Fruit fly (Drosophila melanogaster): ENCODE data around the gene CG3168.

CG3168 gene

dm6 chrX:6730600-6731259, 9.1 kb downstream of the CG3168 start:
- TF ChIP-seq kay (GFP tag; ENCODE audit: borderline replicate concordance) = peak; percentile 26
- TF ChIP-seq CG11617 (GFP tag; optimal IDR thresholded peaks at IDR 0.05) = no peak

DNA sequence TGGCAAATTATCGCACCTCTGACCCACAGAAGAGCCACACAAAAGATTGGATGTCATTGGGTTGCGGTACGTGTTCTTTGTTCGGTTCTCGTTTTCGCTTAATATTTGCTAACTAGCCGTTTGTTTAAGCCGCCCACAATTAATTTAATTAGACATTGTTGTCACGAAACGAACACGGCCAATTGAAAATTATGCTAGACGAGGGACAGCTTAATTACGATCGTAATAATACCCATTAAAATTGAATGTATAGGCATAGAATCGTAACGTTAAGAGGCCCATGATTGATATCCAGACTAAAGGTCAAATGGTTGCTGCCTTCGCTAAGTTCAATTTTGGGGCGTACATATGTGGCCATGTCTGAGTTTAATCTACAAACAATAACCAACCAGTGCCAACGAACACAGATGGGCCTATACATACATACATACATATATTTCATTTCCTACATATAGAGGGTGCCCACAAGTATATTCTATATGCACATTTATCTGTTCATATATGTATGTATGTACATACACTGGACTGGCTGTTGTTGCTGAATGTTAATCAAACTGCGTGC, 11.1 kb downstream of the CG3168 start:
- TF ChIP-seq tj (GFP tag; optimal IDR thresholded peaks at IDR 0.05) = no peak
- TF ChIP-seq bab1 (GFP tag; optimal IDR thresholded peaks at IDR 0.05) = no peak
- no peak for TF ChIP-seq Hr96 (GFP tag; optimal IDR thresholded peaks at IDR 0.05)
- no peak for TF ChIP-seq CG12768 (GFP tag; optimal IDR thresholded peaks at IDR 0.05)
- peak; percentile 0 for TF ChIP-seq kay (GFP tag; ENCODE audit: borderline replicate concordance)
- no peak for TF ChIP-seq CG11617 (GFP tag; optimal IDR thresholded peaks at IDR 0.05)

DNA sequence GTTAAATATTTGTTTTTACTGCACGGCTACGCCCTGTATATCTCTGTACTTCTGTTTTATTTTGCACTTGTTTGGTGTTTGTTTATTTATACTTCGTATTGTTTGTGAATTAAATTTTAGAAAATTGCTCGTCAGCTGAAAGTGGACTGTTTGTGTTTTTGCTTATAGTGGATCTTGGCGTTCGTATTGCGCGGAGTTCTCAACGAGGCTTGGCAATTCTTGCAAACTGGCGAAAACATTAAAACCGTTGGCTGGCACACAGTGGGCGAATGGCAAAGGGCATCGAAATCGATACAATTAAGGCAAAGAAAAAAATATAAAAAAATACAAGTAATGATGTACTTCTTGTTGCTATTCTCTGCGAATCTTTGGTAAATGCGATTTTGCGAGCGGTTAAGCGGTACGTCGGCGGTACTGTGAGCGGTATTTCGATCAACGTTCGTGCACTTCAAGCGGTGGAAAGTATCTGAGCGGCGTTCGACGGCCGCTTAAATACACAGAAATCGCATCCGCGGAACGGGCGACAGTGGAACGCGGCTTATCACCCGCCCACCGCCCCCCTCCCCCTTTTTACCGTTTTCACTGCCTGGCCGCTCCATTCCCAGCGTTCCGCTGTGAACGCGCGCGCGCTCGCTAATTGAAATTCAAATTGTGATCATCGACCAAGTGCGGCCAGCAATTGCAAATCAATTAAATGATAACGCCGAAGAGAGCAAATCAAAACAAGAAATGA, 12.9 kb downstream of the CG3168 start:
- no peak for TF ChIP-seq CG7045 (GFP tag; optimal IDR thresholded peaks at IDR 0.05)
- TF ChIP-seq CG33017 (tag; optimal IDR thresholded peaks at IDR 0.05) = no peak
- TF ChIP-seq Clk (GFP tag; optimal IDR thresholded peaks at IDR 0.05) = no peak
- no peak for TF ChIP-seq CG14711 (tag; optimal IDR thresholded peaks at IDR 0.05)
- TF ChIP-seq pad (GFP tag; optimal IDR thresholded peaks at IDR 0.05) = no peak
- no peak for TF ChIP-seq Hr96 (GFP tag; optimal IDR thresholded peaks at IDR 0.05)
- TF ChIP-seq CG11617 (GFP tag; optimal IDR thresholded peaks at IDR 0.05) = no peak
- TF ChIP-seq Crg-1 (GFP tag; optimal IDR thresholded peaks at IDR 0.05) = no peak
- TF ChIP-seq Mnt (GFP tag; optimal IDR thresholded peaks at IDR 0.05) = no peak
- no peak for TF ChIP-seq toe (GFP tag; optimal IDR thresholded peaks at IDR 0.05)
- TF ChIP-seq ovo (GFP tag; optimal IDR thresholded peaks at IDR 0.05) = peak; percentile 71
- TF ChIP-seq CG1620 (GFP tag; optimal IDR thresholded peaks at IDR 0.05) = no peak
- TF ChIP-seq bab1 (GFP tag; optimal IDR thresholded peaks at IDR 0.05) = peak; percentile 50
- TF ChIP-seq kay (GFP tag; ENCODE audit: borderline replicate concordance) = no peak
- TF ChIP-seq cic (GFP tag; optimal IDR thresholded peaks at IDR 0.05) = no peak
- TF ChIP-seq CG7101 (tag; optimal IDR thresholded peaks at IDR 0.05) = no peak
- no peak for TF ChIP-seq cnc (optimal IDR thresholded peaks at IDR 0.05)
- TF ChIP-seq tj (GFP tag; optimal IDR thresholded peaks at IDR 0.05) = peak; percentile 90
- TF ChIP-seq CG5204 (GFP tag; optimal IDR thresholded peaks at IDR 0.05) = no peak
- no peak for TF ChIP-seq CG12768 (GFP tag; optimal IDR thresholded peaks at IDR 0.05)

DNA sequence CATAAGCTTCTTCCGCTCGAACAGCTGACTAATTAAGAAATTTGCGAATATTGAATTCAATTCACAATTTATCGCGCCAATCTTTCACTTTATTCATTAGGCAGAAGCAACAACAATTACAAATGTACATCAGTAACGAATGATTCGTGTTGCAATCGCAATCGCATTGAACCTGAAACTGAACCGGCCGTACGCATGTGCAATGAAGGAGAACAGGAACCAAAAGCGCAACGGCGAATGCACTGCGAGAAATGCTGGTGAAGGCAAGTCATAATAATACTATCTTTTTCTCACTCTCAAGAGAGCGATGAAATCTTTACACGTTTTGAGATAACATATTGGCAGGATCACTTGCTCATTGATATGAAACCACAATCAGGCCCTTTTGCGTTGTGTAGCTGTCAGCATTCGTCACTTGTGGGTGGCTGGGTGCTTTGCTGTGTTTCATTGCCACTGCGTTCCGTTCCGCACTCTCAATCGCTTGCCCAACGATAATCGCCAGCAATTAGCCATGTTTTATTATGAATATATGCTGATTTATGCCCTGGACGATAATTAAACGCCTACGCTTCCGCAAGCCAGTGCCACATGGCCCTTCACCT, 14.8 kb downstream of the CG3168 start:
- no peak for TF ChIP-seq CG1620 (GFP tag; optimal IDR thresholded peaks at IDR 0.05)
- TF ChIP-seq CG5204 (GFP tag; optimal IDR thresholded peaks at IDR 0.05) = no peak
- no peak for TF ChIP-seq CG14711 (tag; optimal IDR thresholded peaks at IDR 0.05)
- no peak for TF ChIP-seq CG11617 (GFP tag; optimal IDR thresholded peaks at IDR 0.05)
- TF ChIP-seq cic (GFP tag; optimal IDR thresholded peaks at IDR 0.05) = no peak
- no peak for TF ChIP-seq toe (GFP tag; optimal IDR thresholded peaks at IDR 0.05)
- TF ChIP-seq Crg-1 (GFP tag; optimal IDR thresholded peaks at IDR 0.05) = no peak
- TF ChIP-seq pad (GFP tag; optimal IDR thresholded peaks at IDR 0.05) = no peak
- TF ChIP-seq CG7045 (GFP tag; optimal IDR thresholded peaks at IDR 0.05) = no peak
- no peak for TF ChIP-seq ovo (GFP tag; optimal IDR thresholded peaks at IDR 0.05)
- no peak for TF ChIP-seq bab1 (GFP tag; optimal IDR thresholded peaks at IDR 0.05)
- no peak for TF ChIP-seq Hr96 (GFP tag; optimal IDR thresholded peaks at IDR 0.05)
- no peak for TF ChIP-seq CG12768 (GFP tag; optimal IDR thresholded peaks at IDR 0.05)

dm6 chrX:6723622-6724021, 16.2 kb downstream of the CG3168 start:
- no peak for TF ChIP-seq cic (GFP tag; optimal IDR thresholded peaks at IDR 0.05)
- TF ChIP-seq Hr96 (GFP tag; optimal IDR thresholded peaks at IDR 0.05) = no peak
- no peak for TF ChIP-seq kay (GFP tag; ENCODE audit: borderline replicate concordance)
- TF ChIP-seq CG11617 (GFP tag; optimal IDR thresholded peaks at IDR 0.05) = no peak
- TF ChIP-seq bab1 (GFP tag; optimal IDR thresholded peaks at IDR 0.05) = no peak
- TF ChIP-seq CG7045 (GFP tag; optimal IDR thresholded peaks at IDR 0.05) = no peak
- TF ChIP-seq toe (GFP tag; optimal IDR thresholded peaks at IDR 0.05) = no peak
- TF ChIP-seq Clk (GFP tag; optimal IDR thresholded peaks at IDR 0.05) = no peak
- TF ChIP-seq Mnt (GFP tag; optimal IDR thresholded peaks at IDR 0.05) = no peak
- TF ChIP-seq CG12768 (GFP tag; optimal IDR thresholded peaks at IDR 0.05) = no peak
- no peak for TF ChIP-seq pad (GFP tag; optimal IDR thresholded peaks at IDR 0.05)

dm6 chrX:6719968-6720367, 19.8 kb downstream of the CG3168 start:
- TF ChIP-seq ovo (GFP tag; optimal IDR thresholded peaks at IDR 0.05) = no peak

DNA sequence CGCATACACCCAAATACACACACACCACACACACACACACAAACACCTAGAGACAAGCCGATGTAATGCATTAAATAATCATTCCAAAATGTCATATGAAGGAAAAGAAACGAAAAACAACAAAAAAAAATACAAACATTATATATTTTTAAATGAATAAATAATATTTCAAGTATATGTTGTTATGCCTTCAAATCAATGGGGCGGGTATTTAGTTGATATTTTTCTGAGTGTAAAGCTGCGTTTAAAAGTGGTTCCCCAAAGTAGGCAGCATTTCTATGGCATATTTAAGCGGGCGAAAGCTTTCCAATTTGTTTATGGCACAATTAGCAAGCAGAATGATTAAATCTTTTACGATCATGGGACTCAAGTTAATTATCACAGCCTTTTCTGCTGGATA, 20.5 kb downstream of the CG3168 start:
- TF ChIP-seq tj (GFP tag; optimal IDR thresholded peaks at IDR 0.05) (peak; percentile 18), bab1 (GFP tag; optimal IDR thresholded peaks at IDR 0.05) (peak; percentile 21), Mnt (GFP tag; optimal IDR thresholded peaks at IDR 0.05) (no peak), CG7101 (tag; optimal IDR thresholded peaks at IDR 0.05) (peak; percentile 21)
